Worm (Caenorhabditis elegans): ENCODE results near the gene srz-96.

srz-96 gene

ce11 chrV:17159430-17159924, 39.5 kb upstream of the srz-96 start, which contains the start of gene F40D4.12:
TSS of gene F40D4.12 (plus strand) at chrV:17159874.
- no peak for TF ChIP-seq ceh-43 (GFP tag; optimal IDR thresholded peaks at IDR 0.05)

ce11 chrV:17165409-17165808, 33.6 kb upstream of the srz-96 start, which contains the start of gene srh-102:
TSS of gene srh-102 (minus strand) at chrV:17165509.
- TF ChIP-seq flh-1 (GFP tag; optimal IDR thresholded peaks at IDR 0.05) (no peak), ham-2 (GFP tag; optimal IDR thresholded peaks at IDR 0.05) (no peak), zip-8 (tag; optimal IDR thresholded peaks at IDR 0.05) (no peak), ces-1 (GFP tag; optimal IDR thresholded peaks at IDR 0.05) (no peak), M03D4.4 (tag; optimal IDR thresholded peaks at IDR 0.05) (no peak), mls-2 (tag; optimal IDR thresholded peaks at IDR 0.05) (no peak)

- TF ChIP-seq ceh-83 (GFP tag; optimal IDR thresholded peaks at IDR 0.05) (no peak), unc-39 (tag; optimal IDR thresholded peaks at IDR 0.05) (no peak), cnd-1 (tag; optimal IDR thresholded peaks at IDR 0.05) (no peak), snpc-4 (tag; optimal IDR thresholded peaks at IDR 0.05) (no peak), lin-13 (tag; optimal IDR thresholded peaks at IDR 0.05) (no peak), M03D4.4 (tag; optimal IDR thresholded peaks at IDR 0.05) (no peak), sptf-1 (tag; optimal IDR thresholded peaks at IDR 0.05) (no peak), elt-1 (tag; optimal IDR thresholded peaks at IDR 0.05; ENCODE audit: borderline replicate concordance, insufficient read depth) (no peak), mls-2 (tag; optimal IDR thresholded peaks at IDR 0.05) (no peak), blmp-1 (tag; optimal IDR thresholded peaks at IDR 0.05) (no peak), lin-32 (GFP tag; optimal IDR thresholded peaks at IDR 0.05) (no peak), nhr-237 (tag; optimal IDR thresholded peaks at IDR 0.05) (no peak), nhr-2 (tag; optimal IDR thresholded peaks at IDR 0.05) (no peak), mep-1 (tag; optimal IDR thresholded peaks at IDR 0.05) (no peak), lsy-2 (tag; optimal IDR thresholded peaks at IDR 0.05) (no peak)
These were observed 31.6 kb upstream of the srz-96 start, which contains the start of gene srz-66 for ce11 chrV:17167457-17167856. TSS of gene srz-66 (minus strand) at chrV:17167557.

ce11 chrV:17170822-17171221, 28.2 kb upstream of the srz-96 start, which contains the start of gene srw-51:
TSS of gene srw-51 (minus strand) at chrV:17170922.
- no peak for TF ChIP-seq tbx-8 (GFP tag; optimal IDR thresholded peaks at IDR 0.05)
- no peak for TF ChIP-seq flh-1 (GFP tag; optimal IDR thresholded peaks at IDR 0.05)

ce11 chrV:17171551-17171950, 27.5 kb upstream of the srz-96 start, which contains the start of gene srbc-26:
TSS of gene srbc-26 (plus strand) at chrV:17171851.
- TF ChIP-seq ceh-43 (GFP tag; optimal IDR thresholded peaks at IDR 0.05): no peak
- TF ChIP-seq ceh-83 (GFP tag; optimal IDR thresholded peaks at IDR 0.05): no peak
- TF ChIP-seq tbx-8 (GFP tag; optimal IDR thresholded peaks at IDR 0.05): no peak
- TF ChIP-seq mep-1 (tag; optimal IDR thresholded peaks at IDR 0.05): no peak
- TF ChIP-seq unc-120 (tag; optimal IDR thresholded peaks at IDR 0.05; ENCODE audit: poor library complexity, severe bottlenecking): no peak
- no peak for TF ChIP-seq ces-1 (GFP tag; optimal IDR thresholded peaks at IDR 0.05)
- TF ChIP-seq drap-1 (GFP tag; optimal IDR thresholded peaks at IDR 0.05): no peak
- no peak for TF ChIP-seq elt-3 (tag; optimal IDR thresholded peaks at IDR 0.05)
- no peak for TF ChIP-seq elt-1 (tag; optimal IDR thresholded peaks at IDR 0.05; ENCODE audit: borderline replicate concordance, insufficient read depth)
- TF ChIP-seq ceh-39 (tag; optimal IDR thresholded peaks at IDR 0.05): no peak
- TF ChIP-seq bed-3 (GFP tag; optimal IDR thresholded peaks at IDR 0.05): no peak
- no peak for TF ChIP-seq sem-2 (GFP tag; optimal IDR thresholded peaks at IDR 0.05)

ce11 chrV:17173738-17174137, 25.3 kb upstream of the srz-96 start, which contains the start of gene srbc-25:
TSS of gene srbc-25 (plus strand) at chrV:17174038.
- TF ChIP-seq ceh-39 (tag; optimal IDR thresholded peaks at IDR 0.05) (no peak), lin-13 (tag; optimal IDR thresholded peaks at IDR 0.05) (no peak), unc-39 (tag; optimal IDR thresholded peaks at IDR 0.05) (no peak), unc-120 (tag; optimal IDR thresholded peaks at IDR 0.05; ENCODE audit: poor library complexity, severe bottlenecking) (no peak), elt-3 (tag; optimal IDR thresholded peaks at IDR 0.05) (no peak), elt-1 (tag; optimal IDR thresholded peaks at IDR 0.05; ENCODE audit: borderline replicate concordance, insufficient read depth) (no peak), lsy-2 (tag; optimal IDR thresholded peaks at IDR 0.05) (no peak), ham-2 (GFP tag; optimal IDR thresholded peaks at IDR 0.05) (no peak), mls-2 (tag; optimal IDR thresholded peaks at IDR 0.05) (no peak), flh-1 (GFP tag; optimal IDR thresholded peaks at IDR 0.05) (no peak), M03D4.4 (tag; optimal IDR thresholded peaks at IDR 0.05) (no peak), ceh-43 (GFP tag; optimal IDR thresholded peaks at IDR 0.05) (no peak), lin-32 (GFP tag; optimal IDR thresholded peaks at IDR 0.05) (no peak), bed-3 (GFP tag; optimal IDR thresholded peaks at IDR 0.05) (no peak), hlh-1 (tag; optimal IDR thresholded peaks at IDR 0.05) (no peak), sptf-1 (tag; optimal IDR thresholded peaks at IDR 0.05) (no peak)
